Worm (Caenorhabditis elegans) whole organism, L1 larva: ENCODE measurements around the gene str-85.

Experiments
- C04F5.9 ChIP-seq: sonication (generic microtip); optimal IDR thresholded peaks from 2 replicates; lab custom pipeline; 2016; ENCODE audit warnings: missing genetic modification characterization, missing compliant biosample characterization
- F16B12.6 ChIP-seq: fragments of 150-350 bp; optimal IDR thresholded peaks from 2 replicates; lab custom pipeline; 2014; ENCODE audit warnings: missing biosample characterization, missing genetic modification characterization
- alr-1 ChIP-seq: fragments of 200-800 bp; sonication (Bioruptor generic); optimal IDR thresholded peaks from 2 replicates; lab custom pipeline; 2018; ENCODE audit warnings: borderline replicate concordance, mild to moderate bottlenecking, missing genetic modification characterization, missing compliant biosample characterization
- aly-2 ChIP-seq: fragments of 150-350 bp; optimal IDR thresholded peaks from 2 replicates; lab custom pipeline; 2014; ENCODE audit warnings: missing biosample characterization, missing genetic modification characterization
- ama-1 ChIP-seq: fragments of 150-350 bp; optimal IDR thresholded peaks from 2 replicates; lab custom pipeline; 2014
- blmp-1 ChIP-seq: fragments of 150-350 bp; optimal IDR thresholded peaks from 2 replicates; lab custom pipeline; 2014; ENCODE audit warnings: missing biosample characterization, missing genetic modification characterization
- ceh-82 ChIP-seq, 3 experiments: fragments of 150-350 bp in 1 of 3; sonication (generic microtip) in 2 of 3; optimal IDR thresholded peaks; 2 replicates each; lab custom pipeline; 2014 to 2017; ENCODE audit warnings: missing biosample characterization in 3 of 3, missing genetic modification characterization in 3 of 3
- ceh-90 ChIP-seq: sonication (generic microtip); optimal IDR thresholded peaks from 2 replicates; lab custom pipeline; 2016; ENCODE audit warnings: missing genetic modification characterization, missing compliant biosample characterization
- ces-1 ChIP-seq: fragments of 150-350 bp; optimal IDR thresholded peaks from 2 replicates; lab custom pipeline; 2014; ENCODE audit warnings: missing biosample characterization, missing genetic modification reagents, missing genetic modification characterization
- dpl-1 ChIP-seq, 3 experiments: fragments of 150-350 bp in 2 of 3; sonication (generic microtip) in 1 of 3; optimal IDR thresholded peaks; 2 replicates each; lab custom pipeline; 2014 to 2017; ENCODE audit warnings: missing biosample characterization in 3 of 3, missing genetic modification characterization in 3 of 3, missing genetic modification reagents in 3 of 3
- efl-1 ChIP-seq, 4 experiments: fragments of 150-350 bp; optimal IDR thresholded peaks in 3 of 4; peaks in 1 of 4; 1 replicate in 1 of 4; 2 replicates in 3 of 4; lab custom pipeline; 2014; ENCODE audit warnings: missing biosample characterization in 2 of 4, missing genetic modification characterization in 2 of 4, missing genetic modification reagents in 2 of 4
- egl-27 ChIP-seq, 2 experiments: fragments of 150-350 bp in 1 of 2; sonication (generic microtip); optimal IDR thresholded peaks; 3 replicates each; lab custom pipeline; 2017 to 2018; ENCODE audit warnings: missing biosample characterization in 2 of 2, missing genetic modification characterization in 2 of 2, missing genetic modification reagents in 2 of 2
- elt-3 ChIP-seq, 6 experiments: fragments of 150-350 bp in 1 of 6; sonication (generic microtip); optimal IDR thresholded peaks; 2 replicates each; lab custom pipeline; 2017 to 2018; ENCODE audit warnings: missing biosample characterization in 6 of 6, missing genetic modification characterization in 6 of 6, inconsistent platforms in 1 of 6
- fkh-10 ChIP-seq: sonication (generic microtip); optimal IDR thresholded peaks from 2 replicates; lab custom pipeline; 2017; ENCODE audit warnings: missing biosample characterization, missing genetic modification reagents, missing genetic modification characterization
- fkh-8 ChIP-seq: sonication (generic microtip); optimal IDR thresholded peaks from 2 replicates; lab custom pipeline; 2016; ENCODE audit warnings: mild to moderate bottlenecking, missing genetic modification characterization, missing compliant biosample characterization
- irx-1 ChIP-seq: sonication (generic microtip); optimal IDR thresholded peaks from 2 replicates; lab custom pipeline; 2016; ENCODE audit warnings: missing genetic modification characterization, missing compliant biosample characterization
- lin-13 ChIP-seq: fragments of 150-350 bp; optimal IDR thresholded peaks from 2 replicates; lab custom pipeline; 2014; ENCODE audit warnings: missing biosample characterization, missing genetic modification reagents, missing genetic modification characterization
- lin-35 ChIP-seq, 2 experiments: fragments of 150-350 bp; optimal IDR thresholded peaks; 2 replicates each; lab custom pipeline; 2014; ENCODE audit warnings: missing biosample characterization in 2 of 2, missing genetic modification characterization in 2 of 2, missing genetic modification reagents in 2 of 2
- lsy-2 ChIP-seq, 2 experiments: fragments of 150-350 bp; optimal IDR thresholded peaks; 2 replicates each; lab custom pipeline; 2014; ENCODE audit warnings: missing biosample characterization in 2 of 2, missing genetic modification characterization in 2 of 2
- mab-9 ChIP-seq: fragments of 200-800 bp; sonication (Bioruptor generic); IDR thresholded peaks from 2 replicates; pipeline ENCODE4 v1.3.6; 2022; ENCODE audit warnings: missing genetic modification reagents, missing genetic modification characterization, missing compliant biosample characterization
- mdl-1 ChIP-seq, 2 experiments: fragments of 150-350 bp; optimal IDR thresholded peaks; 2 replicates each; lab custom pipeline; 2014 to 2017; ENCODE audit warnings: missing biosample characterization in 2 of 2, missing genetic modification characterization in 2 of 2, inconsistent platforms in 1 of 2
- mep-1 ChIP-seq: fragments of 150-350 bp; optimal IDR thresholded peaks from 2 replicates; lab custom pipeline; 2014; ENCODE audit warnings: missing biosample characterization, missing genetic modification characterization
- nhr-19 ChIP-seq: fragments of 200-800 bp; sonication (Bioruptor generic); conservative IDR thresholded peaks from 2 replicates; pipeline ENCODE4 v1.3.6; 2022; ENCODE audit warnings: missing genetic modification characterization, missing compliant biosample characterization
- nhr-20 ChIP-seq: sonication (generic microtip); optimal IDR thresholded peaks from 2 replicates; lab custom pipeline; 2016; ENCODE audit warnings: mild to moderate bottlenecking, missing genetic modification characterization, missing compliant biosample characterization
- nhr-237 ChIP-seq: fragments of 150-350 bp; optimal IDR thresholded peaks from 2 replicates; lab custom pipeline; 2014; ENCODE audit warnings: missing biosample characterization, missing genetic modification characterization
- nhr-28 ChIP-seq: fragments of 150-350 bp; optimal IDR thresholded peaks from 2 replicates; lab custom pipeline; 2014; ENCODE audit warnings: missing biosample characterization, missing genetic modification characterization
- nhr-71 ChIP-seq: sonication (generic microtip); optimal IDR thresholded peaks from 2 replicates; lab custom pipeline; 2016; ENCODE audit warnings: mild to moderate bottlenecking, missing genetic modification characterization, moderate library complexity, missing compliant biosample characterization
- nhr-76 ChIP-seq: sonication (generic microtip); optimal IDR thresholded peaks from 2 replicates; lab custom pipeline; 2017; ENCODE audit warnings: missing biosample characterization, missing genetic modification characterization
- nhr-77 ChIP-seq: fragments of 150-350 bp; optimal IDR thresholded peaks from 2 replicates; lab custom pipeline; 2014; ENCODE audit warnings: missing biosample characterization, missing genetic modification characterization
- nhr-84 ChIP-seq: sonication (generic microtip); optimal IDR thresholded peaks from 2 replicates; lab custom pipeline; 2017; ENCODE audit warnings: missing biosample characterization, missing genetic modification characterization
- nhr-85 ChIP-seq: sonication (generic microtip); peaks from one replicate; lab custom pipeline; 2016; ENCODE audit warnings: missing genetic modification characterization, inconsistent platforms, missing compliant biosample characterization
- nhr-90 ChIP-seq: sonication (generic microtip); optimal IDR thresholded peaks from 2 replicates; lab custom pipeline; 2016; ENCODE audit warnings: mild to moderate bottlenecking, missing genetic modification characterization, missing compliant biosample characterization; ENCODE audit not compliant: poor library complexity
- pax-3 ChIP-seq: fragments of 200-800 bp; sonication (Bioruptor generic); optimal IDR thresholded peaks from 2 replicates; lab custom pipeline; 2018; ENCODE audit warnings: mild to moderate bottlenecking, missing genetic modification characterization, moderate library complexity, missing compliant biosample characterization
- rnt-1 ChIP-seq: sonication (generic microtip); optimal IDR thresholded peaks from 2 replicates; lab custom pipeline; 2016; ENCODE audit warnings: mild to moderate bottlenecking, missing genetic modification characterization, moderate library complexity, missing compliant biosample characterization
- skn-1 ChIP-seq: fragments of 150-350 bp; optimal IDR thresholded peaks from 2 replicates; lab custom pipeline; 2014; ENCODE audit warnings: missing biosample characterization, missing genetic modification characterization
- snpc-4 ChIP-seq: fragments of 150-350 bp; optimal IDR thresholded peaks from 2 replicates; lab custom pipeline; 2014; ENCODE audit warnings: missing biosample characterization, missing genetic modification characterization
- snu-23 ChIP-seq: sonication (generic microtip); optimal IDR thresholded peaks from 2 replicates; lab custom pipeline; 2016; ENCODE audit warnings: missing genetic modification characterization, missing compliant biosample characterization
- swsn-7 ChIP-seq: sonication (generic microtip); optimal IDR thresholded peaks from 2 replicates; lab custom pipeline; 2016; ENCODE audit warnings: missing genetic modification characterization, missing compliant biosample characterization
- tbx-2 ChIP-seq: sonication (generic microtip); optimal IDR thresholded peaks from 2 replicates; lab custom pipeline; 2016; ENCODE audit warnings: missing genetic modification characterization, missing compliant biosample characterization
- unc-62 ChIP-seq: fragments of 150-350 bp; optimal IDR thresholded peaks from 2 replicates; lab custom pipeline; 2014; ENCODE audit warnings: missing biosample characterization, missing genetic modification reagents, missing genetic modification characterization
- unc-98 ChIP-seq: fragments of 200-800 bp; sonication (Bioruptor generic); IDR thresholded peaks from 2 replicates; pipeline ENCODE4 v1.3.6; 2022; ENCODE audit warnings: missing genetic modification characterization, missing compliant biosample characterization
- vab-15 ChIP-seq: sonication (generic microtip); optimal IDR thresholded peaks from 2 replicates; lab custom pipeline; 2017; ENCODE audit warnings: missing genotype, mild to moderate bottlenecking, missing genetic modification characterization, missing compliant biosample characterization
- xbp-1 ChIP-seq: sonication (generic microtip); optimal IDR thresholded peaks from 2 replicates; lab custom pipeline; 2016; ENCODE audit warnings: missing genetic modification characterization, missing compliant biosample characterization
- zip-4 ChIP-seq: fragments of 200-800 bp; sonication (Bioruptor generic); optimal IDR thresholded peaks from 2 replicates; lab custom pipeline; 2018; ENCODE audit warnings: mild to moderate bottlenecking, missing genetic modification characterization, moderate library complexity, missing compliant biosample characterization
- ztf-4 ChIP-seq: fragments of 150-350 bp; optimal IDR thresholded peaks from 2 replicates; lab custom pipeline; 2014; ENCODE audit warnings: missing biosample characterization, missing genetic modification characterization

str-85 gene

ce11 chrV:8940419-8940818 is 45.2 kb downstream of the str-85 start:
- no peak for TF ChIP-seq egl-27 (tag; optimal IDR thresholded peaks at IDR 0.05; lab: Kevin White, UChicago)
- TF ChIP-seq pax-3 (tag; lab: Kevin White, UChicago): no peak
- TF ChIP-seq nhr-28 (tag; lab: Kevin White, UChicago): no peak
- TF ChIP-seq mep-1 (tag; lab: Kevin White, UChicago): no peak
- no peak for TF ChIP-seq mab-9 (GFP tag; lab: Robert Waterston, UW)
- no peak for TF ChIP-seq skn-1 (tag; lab: Kevin White, UChicago)
- TF ChIP-seq ztf-4 (tag; lab: Kevin White, UChicago): no peak
- no peak for TF ChIP-seq irx-1 (tag; lab: Kevin White, UChicago)
- no peak for TF ChIP-seq alr-1 (tag; lab: Kevin White, UChicago)
- TF ChIP-seq nhr-85 (tag; lab: Kevin White, UChicago): no peak
- TF ChIP-seq aly-2 (tag; lab: Kevin White, UChicago): no peak
- TF ChIP-seq C04F5.9 (tag; lab: Kevin White, UChicago): no peak
- TF ChIP-seq nhr-77 (tag; lab: Kevin White, UChicago): no peak
- no peak for TF ChIP-seq lin-13

ce11 chrV:8939424-8940065 is 46.1 kb downstream of the str-85 start:
- TF ChIP-seq nhr-90 (tag; lab: Kevin White, UChicago) (peak; percentile 38), ama-1 (lab: Kevin White, UChicago) (peak; percentile 93), efl-1 (optimal IDR thresholded peaks at IDR 0.05; lab: Kevin White, UChicago) (no peak), efl-1 (GFP tag; optimal IDR thresholded peaks at IDR 0.05 in 1 of 2; lab: Kevin White, UChicago) (peak in 1 of 2 experiments; percentile 8), xbp-1 (tag; lab: Kevin White, UChicago) (peak; percentile 1), nhr-71 (tag; lab: Kevin White, UChicago) (peak; percentile 60), lin-35 (GFP tag; optimal IDR thresholded peaks at IDR 0.05; lab: Kevin White, UChicago) (no peak), irx-1 (tag; lab: Kevin White, UChicago) (no peak), aly-2 (tag; lab: Kevin White, UChicago) (peak; percentile 97), elt-3 (tag; optimal IDR thresholded peaks at IDR 0.05; lab: Kevin White, UChicago) (peak in 1 of 6 experiments; percentile 20), skn-1 (tag; lab: Kevin White, UChicago) (peak; percentile 35), lsy-2 (tag; optimal IDR thresholded peaks at IDR 0.05; lab: Kevin White, UChicago) (peak in 1 of 2 experiments; percentile 28), blmp-1 (tag; lab: Kevin White, UChicago) (peak; percentile 17), snpc-4 (tag; lab: Kevin White, UChicago) (no peak), swsn-7 (peak; percentile 32), nhr-20 (tag; lab: Kevin White, UChicago) (peak; percentile 48), nhr-85 (tag; lab: Kevin White, UChicago) (peak; percentile 65), nhr-19 (GFP tag; lab: Robert Waterston, UW) (peak; percentile 51), nhr-237 (tag; lab: Kevin White, UChicago) (no peak), ces-1 (GFP tag; lab: Kevin White, UChicago) (no peak), ceh-82 (tag; optimal IDR thresholded peaks at IDR 0.05; lab: Kevin White, UChicago) (no peak), snu-23 (GFP tag; lab: Kevin White, UChicago) (peak; percentile 62), ztf-4 (tag; lab: Kevin White, UChicago) (no peak), nhr-76 (no peak), rnt-1 (tag; lab: Kevin White, UChicago) (peak; percentile 26), mep-1 (tag; lab: Kevin White, UChicago) (peak; percentile 72)

ce11 chrV:8938943-8939342 is 46.7 kb downstream of the str-85 start:
- TF ChIP-seq tbx-2 (tag; lab: Kevin White, UChicago) (no peak), lin-13 (no peak), nhr-19 (GFP tag; lab: Robert Waterston, UW) (no peak), zip-4 (GFP tag; lab: Kevin White, UChicago) (no peak), mdl-1 (tag; optimal IDR thresholded peaks at IDR 0.05; lab: Kevin White, UChicago) (no peak), nhr-71 (tag; lab: Kevin White, UChicago) (no peak), ceh-90 (tag; lab: Kevin White, UChicago) (no peak), pax-3 (tag; lab: Kevin White, UChicago) (no peak), fkh-10 (GFP tag; lab: Kevin White, UChicago) (no peak), rnt-1 (tag; lab: Kevin White, UChicago) (no peak), skn-1 (tag; lab: Kevin White, UChicago) (no peak), unc-98 (GFP tag; lab: Robert Waterston, UW) (no peak), unc-62 (GFP tag; lab: Kevin White, UChicago) (no peak), F16B12.6 (no peak), snu-23 (GFP tag; lab: Kevin White, UChicago) (no peak), fkh-8 (tag; lab: Kevin White, UChicago) (no peak), vab-15 (tag; lab: Kevin White, UChicago) (no peak), nhr-84 (tag; lab: Kevin White, UChicago) (no peak), dpl-1 (GFP tag; optimal IDR thresholded peaks at IDR 0.05; lab: Kevin White, UChicago) (no peak)
